Worm (Caenorhabditis elegans) whole organism, L1 larva: ENCODE results near the gene Y7A5A.9.

Experiments used
- C34B4.2 ChIP-seq: sonication (generic microtip); optimal IDR thresholded peaks from 2 replicates; lab custom pipeline; 2017; ENCODE audit warnings: mild to moderate bottlenecking, missing genetic modification characterization, missing compliant biosample characterization
- Y116A8C.19 ChIP-seq: sonication (generic microtip); optimal IDR thresholded peaks from 2 replicates; lab custom pipeline; 2016; ENCODE audit warnings: missing compliant biosample characterization, missing genetic modification characterization, borderline replicate concordance
- aha-1 ChIP-seq: fragments of 150-350 bp; optimal IDR thresholded peaks from 2 replicates; lab custom pipeline; 2014; ENCODE audit warnings: missing biosample characterization, missing genetic modification characterization
- alr-1 ChIP-seq: fragments of 200-800 bp; sonication (Bioruptor generic); optimal IDR thresholded peaks from 2 replicates; lab custom pipeline; 2018; ENCODE audit warnings: borderline replicate concordance, mild to moderate bottlenecking, missing genetic modification characterization, missing compliant biosample characterization
- blmp-1 ChIP-seq: fragments of 150-350 bp; optimal IDR thresholded peaks from 2 replicates; lab custom pipeline; 2014; ENCODE audit warnings: missing biosample characterization, missing genetic modification characterization
- ceh-8 ChIP-seq: fragments of 200-800 bp; sonication (Bioruptor generic); optimal IDR thresholded peaks from 2 replicates; lab custom pipeline; 2018; ENCODE audit warnings: mild to moderate bottlenecking, missing genetic modification characterization, moderate library complexity, missing compliant biosample characterization
- efl-1 ChIP-seq, 4 experiments: fragments of 150-350 bp; optimal IDR thresholded peaks in 3 of 4; peaks in 1 of 4; 1 replicate in 1 of 4; 2 replicates in 3 of 4; lab custom pipeline; 2014; ENCODE audit warnings: missing biosample characterization in 2 of 4, missing genetic modification characterization in 2 of 4, missing genetic modification reagents in 2 of 4
- efl-3 ChIP-seq: fragments of 200-800 bp; sonication (Bioruptor generic); optimal IDR thresholded peaks from 2 replicates; lab custom pipeline; 2018; ENCODE audit warnings: mild to moderate bottlenecking, missing genetic modification characterization, missing compliant biosample characterization
- elt-2 ChIP-seq: sonication (generic microtip); optimal IDR thresholded peaks from 2 replicates; lab custom pipeline; 2016; ENCODE audit warnings: missing genetic modification characterization, mild to moderate bottlenecking, inconsistent platforms, missing compliant biosample characterization, missing genetic modification reagents
- elt-3 ChIP-seq, 6 experiments: fragments of 150-350 bp in 1 of 6; sonication (generic microtip); optimal IDR thresholded peaks; 2 replicates each; lab custom pipeline; 2017 to 2018; ENCODE audit warnings: missing biosample characterization in 6 of 6, missing genetic modification characterization in 6 of 6, inconsistent platforms in 1 of 6
- fkh-4 ChIP-seq: sonication (generic microtip); optimal IDR thresholded peaks from 2 replicates; lab custom pipeline; 2016; ENCODE audit warnings: missing compliant biosample characterization, missing genetic modification characterization, borderline replicate concordance
- fkh-8 ChIP-seq: sonication (generic microtip); optimal IDR thresholded peaks from 2 replicates; lab custom pipeline; 2016; ENCODE audit warnings: mild to moderate bottlenecking, missing genetic modification characterization, missing compliant biosample characterization
- hlh-4 ChIP-seq: sonication (generic microtip); optimal IDR thresholded peaks from 2 replicates; lab custom pipeline; 2016; ENCODE audit warnings: mild to moderate bottlenecking, missing genetic modification characterization, missing compliant biosample characterization
- hpl-2 ChIP-seq: fragments of 150-350 bp; optimal IDR thresholded peaks from 2 replicates; lab custom pipeline; 2014; ENCODE audit warnings: missing biosample characterization, missing genetic modification reagents, missing genetic modification characterization
- irx-1 ChIP-seq: sonication (generic microtip); optimal IDR thresholded peaks from 2 replicates; lab custom pipeline; 2016; ENCODE audit warnings: missing genetic modification characterization, missing compliant biosample characterization
- lin-14 ChIP-seq: fragments of 200-800 bp; sonication (Bioruptor generic); optimal IDR thresholded peaks from 2 replicates; lab custom pipeline; 2018; ENCODE audit warnings: mild to moderate bottlenecking, missing genetic modification characterization, moderate library complexity, missing compliant biosample characterization
- lin-15B ChIP-seq: fragments of 150-350 bp; sonication (generic microtip); optimal IDR thresholded peaks from 3 replicates; lab custom pipeline; 2014; ENCODE audit warnings: missing biosample characterization, missing genetic modification characterization
- lin-35 ChIP-seq, 2 experiments: fragments of 150-350 bp; optimal IDR thresholded peaks; 2 replicates each; lab custom pipeline; 2014; ENCODE audit warnings: missing biosample characterization in 2 of 2, missing genetic modification characterization in 2 of 2, missing genetic modification reagents in 2 of 2
- lsy-2 ChIP-seq, 2 experiments: fragments of 150-350 bp; optimal IDR thresholded peaks; 2 replicates each; lab custom pipeline; 2014; ENCODE audit warnings: missing biosample characterization in 2 of 2, missing genetic modification characterization in 2 of 2
- mef-2 ChIP-seq: fragments of 150-350 bp; optimal IDR thresholded peaks from 2 replicates; lab custom pipeline; 2014; ENCODE audit warnings: missing biosample characterization, missing genetic modification characterization
- mep-1 ChIP-seq: fragments of 150-350 bp; optimal IDR thresholded peaks from 2 replicates; lab custom pipeline; 2014; ENCODE audit warnings: missing biosample characterization, missing genetic modification characterization
- nhr-20 ChIP-seq: sonication (generic microtip); optimal IDR thresholded peaks from 2 replicates; lab custom pipeline; 2016; ENCODE audit warnings: mild to moderate bottlenecking, missing genetic modification characterization, missing compliant biosample characterization
- nhr-237 ChIP-seq: fragments of 150-350 bp; optimal IDR thresholded peaks from 2 replicates; lab custom pipeline; 2014; ENCODE audit warnings: missing biosample characterization, missing genetic modification characterization
- nhr-28 ChIP-seq: fragments of 150-350 bp; optimal IDR thresholded peaks from 2 replicates; lab custom pipeline; 2014; ENCODE audit warnings: missing biosample characterization, missing genetic modification characterization
- nhr-71 ChIP-seq: sonication (generic microtip); optimal IDR thresholded peaks from 2 replicates; lab custom pipeline; 2016; ENCODE audit warnings: mild to moderate bottlenecking, missing genetic modification characterization, moderate library complexity, missing compliant biosample characterization
- nhr-76 ChIP-seq: sonication (generic microtip); optimal IDR thresholded peaks from 2 replicates; lab custom pipeline; 2017; ENCODE audit warnings: missing biosample characterization, missing genetic modification characterization
- nhr-77 ChIP-seq: fragments of 150-350 bp; optimal IDR thresholded peaks from 2 replicates; lab custom pipeline; 2014; ENCODE audit warnings: missing biosample characterization, missing genetic modification characterization
- nhr-84 ChIP-seq: sonication (generic microtip); optimal IDR thresholded peaks from 2 replicates; lab custom pipeline; 2017; ENCODE audit warnings: missing biosample characterization, missing genetic modification characterization
- nhr-85 ChIP-seq: sonication (generic microtip); peaks from one replicate; lab custom pipeline; 2016; ENCODE audit warnings: missing genetic modification characterization, inconsistent platforms, missing compliant biosample characterization
- nhr-90 ChIP-seq: sonication (generic microtip); optimal IDR thresholded peaks from 2 replicates; lab custom pipeline; 2016; ENCODE audit warnings: mild to moderate bottlenecking, missing genetic modification characterization, missing compliant biosample characterization; ENCODE audit not compliant: poor library complexity
- pax-3 ChIP-seq: fragments of 200-800 bp; sonication (Bioruptor generic); optimal IDR thresholded peaks from 2 replicates; lab custom pipeline; 2018; ENCODE audit warnings: mild to moderate bottlenecking, missing genetic modification characterization, moderate library complexity, missing compliant biosample characterization
- snu-23 ChIP-seq: sonication (generic microtip); optimal IDR thresholded peaks from 2 replicates; lab custom pipeline; 2016; ENCODE audit warnings: missing genetic modification characterization, missing compliant biosample characterization
- sox-4 ChIP-seq: sonication (generic microtip); optimal IDR thresholded peaks from 2 replicates; lab custom pipeline; 2016; ENCODE audit warnings: missing genetic modification characterization, missing compliant biosample characterization
- sptf-1 ChIP-seq: fragments of 150-350 bp; optimal IDR thresholded peaks from 2 replicates; lab custom pipeline; 2014; ENCODE audit warnings: missing biosample characterization, missing genetic modification characterization
- sup-37 ChIP-seq: fragments of 200-800 bp; sonication (Bioruptor generic); optimal IDR thresholded peaks from 2 replicates; lab custom pipeline; 2018; ENCODE audit warnings: mild to moderate bottlenecking, missing genetic modification characterization, missing compliant biosample characterization
- tlp-1 ChIP-seq: fragments of 150-350 bp; optimal IDR thresholded peaks from 2 replicates; lab custom pipeline; 2014; ENCODE audit warnings: missing biosample characterization, missing genetic modification characterization
- unc-130 ChIP-seq: fragments of 150-350 bp; optimal IDR thresholded peaks from 2 replicates; lab custom pipeline; 2017; ENCODE audit warnings: missing biosample characterization, missing genetic modification characterization, inconsistent platforms
- unc-30 ChIP-seq: sonication (generic microtip); optimal IDR thresholded peaks from 2 replicates; lab custom pipeline; 2017; ENCODE audit warnings: missing biosample characterization, missing genetic modification characterization
- unc-62 ChIP-seq: fragments of 150-350 bp; optimal IDR thresholded peaks from 2 replicates; lab custom pipeline; 2014; ENCODE audit warnings: missing biosample characterization, missing genetic modification reagents, missing genetic modification characterization
- unc-98 ChIP-seq: fragments of 200-800 bp; sonication (Bioruptor generic); IDR thresholded peaks from 2 replicates; pipeline ENCODE4 v1.3.6; 2022; ENCODE audit warnings: missing genetic modification characterization, missing compliant biosample characterization
- xbp-1 ChIP-seq: sonication (generic microtip); optimal IDR thresholded peaks from 2 replicates; lab custom pipeline; 2016; ENCODE audit warnings: missing genetic modification characterization, missing compliant biosample characterization
- zag-1 ChIP-seq: fragments of 150-350 bp; optimal IDR thresholded peaks from 2 replicates; lab custom pipeline; 2014; ENCODE audit warnings: missing biosample characterization, missing genetic modification characterization
- zip-4 ChIP-seq: fragments of 200-800 bp; sonication (Bioruptor generic); optimal IDR thresholded peaks from 2 replicates; lab custom pipeline; 2018; ENCODE audit warnings: mild to moderate bottlenecking, missing genetic modification characterization, moderate library complexity, missing compliant biosample characterization

The Y7A5A.9 gene

DNA sequence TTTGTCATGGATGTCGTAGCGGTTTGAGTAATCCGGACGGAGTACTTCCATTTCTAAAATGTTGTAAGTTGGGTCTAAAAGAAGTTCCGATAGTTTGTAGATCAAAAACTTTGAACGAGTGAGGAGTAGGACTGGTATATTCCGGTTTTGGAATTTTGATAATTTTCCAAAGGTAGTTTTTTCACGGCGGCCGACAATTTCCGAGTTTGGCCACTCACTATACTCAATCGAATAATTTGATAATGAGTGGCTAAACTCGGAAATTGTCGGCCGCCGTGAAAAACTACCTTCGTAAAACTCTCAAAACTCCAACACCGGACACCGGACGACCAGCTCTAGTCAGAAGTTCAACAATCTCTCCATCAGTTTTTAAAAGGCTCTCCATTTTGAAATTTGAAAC lies 17.4 kb downstream of the Y7A5A.9 start:
- TF ChIP-seq blmp-1 (tag; lab: Kevin White, UChicago) (no peak), sox-4 (tag; lab: Kevin White, UChicago) (no peak), irx-1 (tag; lab: Kevin White, UChicago) (no peak), hpl-2 (GFP tag; lab: Kevin White, UChicago) (no peak), nhr-28 (tag; lab: Kevin White, UChicago) (no peak), mef-2 (tag; lab: Kevin White, UChicago) (no peak)

DNA sequence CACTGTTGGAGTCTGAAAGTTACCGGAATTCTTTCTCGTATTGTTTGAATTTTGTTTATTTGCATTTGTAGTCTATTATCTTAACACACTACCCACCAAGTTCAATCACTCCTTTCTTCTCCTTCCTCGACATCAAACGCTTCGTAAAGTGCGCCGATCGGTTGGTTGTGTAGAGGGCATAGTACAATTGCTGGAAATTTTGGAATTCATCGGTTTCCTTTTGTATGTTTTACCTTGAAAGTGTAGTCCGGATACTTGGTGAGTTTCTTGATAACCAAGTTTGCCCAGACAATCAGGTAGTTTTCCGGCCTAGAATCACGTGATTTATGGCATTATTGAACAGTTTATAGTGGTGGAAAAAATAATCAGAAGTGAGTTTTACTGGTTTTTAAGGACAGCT lies 19.6 kb downstream of the Y7A5A.9 start:
- TF ChIP-seq elt-2 (tag; lab: Kevin White, UChicago): peak; percentile 48
- peak in 1 of 2 experiments; percentile 15 for TF ChIP-seq lin-35 (GFP tag; optimal IDR thresholded peaks at IDR 0.05; lab: Kevin White, UChicago)
- TF ChIP-seq tlp-1 (tag; lab: Kevin White, UChicago): no peak

DNA sequence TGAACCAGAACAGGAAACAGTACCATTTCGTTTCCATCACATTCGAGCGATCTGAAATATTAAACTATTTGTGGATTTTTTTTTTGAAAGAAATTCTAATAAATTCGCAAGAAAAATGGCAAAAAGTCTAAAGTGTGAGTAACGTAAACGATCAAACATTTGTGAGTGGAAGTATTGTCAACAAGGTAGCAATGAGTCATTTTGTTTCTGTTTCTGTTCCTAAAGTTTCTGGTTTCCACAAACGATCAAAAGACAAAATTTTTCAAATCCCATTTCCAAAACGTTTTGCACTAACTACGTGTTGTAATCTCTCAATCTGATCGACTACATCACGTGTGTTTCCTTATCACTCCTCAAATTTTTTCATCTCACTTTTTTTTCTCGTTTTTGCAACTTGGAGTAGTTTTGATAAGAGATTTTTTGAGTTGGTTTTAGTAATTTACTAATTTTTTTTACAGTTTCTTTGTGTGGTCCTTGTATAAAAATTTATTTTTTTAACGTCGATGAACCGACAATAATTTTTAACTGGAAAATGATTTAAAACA lies 20.6 kb downstream of the Y7A5A.9 start, which contains the start of gene F59F4.3:
Gene F59F4.3, minus strand, starts transcription at position 51 of the 545 bp plus-strand sequence.
- TF ChIP-seq blmp-1 (tag; lab: Kevin White, UChicago) (peak; percentile 66), nhr-20 (tag; lab: Kevin White, UChicago) (peak; percentile 19), unc-130 (no peak), elt-2 (tag; lab: Kevin White, UChicago) (peak; percentile 54), lin-35 (GFP tag; optimal IDR thresholded peaks at IDR 0.05; lab: Kevin White, UChicago) (peak in 1 of 2 experiments; percentile 29), lsy-2 (tag; optimal IDR thresholded peaks at IDR 0.05; lab: Kevin White, UChicago) (peak in 1 of 2 experiments; percentile 38), efl-1 (optimal IDR thresholded peaks at IDR 0.05; lab: Kevin White, UChicago) (no peak), efl-1 (GFP tag; optimal IDR thresholded peaks at IDR 0.05 in 1 of 2; lab: Kevin White, UChicago) (peak in 1 of 2 experiments; percentile 41), elt-3 (tag; optimal IDR thresholded peaks at IDR 0.05; lab: Kevin White, UChicago) (peak in 1 of 6 experiments; percentile 69), nhr-71 (tag; lab: Kevin White, UChicago) (peak; percentile 8), mep-1 (tag; lab: Kevin White, UChicago) (no peak), nhr-84 (tag; lab: Kevin White, UChicago) (no peak)

DNA sequence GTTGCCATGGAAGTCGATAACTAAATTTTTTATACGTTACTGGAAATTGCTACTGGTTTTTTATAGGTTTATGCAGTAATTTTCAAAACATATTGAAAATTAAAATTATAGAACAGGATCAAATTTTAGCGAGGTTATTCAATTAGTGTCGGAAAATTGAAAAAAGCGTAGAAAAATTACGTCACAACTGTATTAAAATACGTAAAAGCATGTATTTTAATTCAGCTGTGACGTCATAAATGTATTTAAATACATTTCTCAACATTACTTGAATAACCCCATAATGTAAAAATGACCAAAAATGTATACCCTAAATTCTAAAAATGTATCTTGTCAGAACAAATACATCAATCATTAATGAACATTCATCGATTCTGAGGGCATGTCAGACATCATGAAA lies 21.9 kb downstream of the Y7A5A.9 start:
- TF ChIP-seq pax-3 (tag; lab: Kevin White, UChicago): no peak
- no peak for TF ChIP-seq lin-15B (tag; lab: Kevin White, UChicago)
- TF ChIP-seq elt-2 (tag; lab: Kevin White, UChicago): no peak
- no peak for TF ChIP-seq unc-30 (tag; lab: Kevin White, UChicago)
- TF ChIP-seq sup-37 (GFP tag; lab: Kevin White, UChicago): no peak
- no peak for TF ChIP-seq hlh-4
- no peak for TF ChIP-seq aha-1 (tag; lab: Kevin White, UChicago)
- no peak for TF ChIP-seq nhr-76
- no peak for TF ChIP-seq alr-1 (tag; lab: Kevin White, UChicago)
- TF ChIP-seq lin-14: no peak
- TF ChIP-seq nhr-237 (tag; lab: Kevin White, UChicago): no peak
- no peak for TF ChIP-seq nhr-77 (tag; lab: Kevin White, UChicago)
- TF ChIP-seq fkh-4 (tag; lab: Kevin White, UChicago): no peak
- TF ChIP-seq, all 84 proteins: peak for 0

DNA sequence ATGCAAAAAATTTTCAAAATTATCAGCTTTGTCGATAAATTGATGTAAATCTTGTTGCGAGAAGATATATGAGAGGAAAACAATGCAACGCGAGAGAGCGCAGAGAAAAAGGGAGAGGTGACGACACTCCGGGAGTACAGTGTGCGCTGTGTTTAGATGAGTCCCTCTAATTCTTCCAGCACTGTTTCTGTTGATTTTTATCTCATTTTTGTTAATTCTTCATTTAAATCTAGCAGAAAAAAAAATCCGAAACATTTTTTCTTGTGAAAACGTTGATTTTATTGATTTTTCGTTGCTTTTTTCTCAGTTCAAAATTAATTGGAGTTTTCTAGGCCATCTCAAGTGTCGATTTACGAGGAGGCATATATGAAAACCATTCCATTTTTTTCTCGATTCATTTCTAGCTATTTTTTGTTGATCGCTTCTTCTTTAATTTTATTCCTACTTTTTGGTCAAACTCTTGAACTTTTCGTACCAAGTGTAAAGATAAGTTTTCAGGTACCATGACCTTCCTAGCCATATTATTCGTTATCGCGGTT lies 22.5 kb downstream of the Y7A5A.9 start, which contains the start of gene acl-1:
Gene acl-1, plus strand, starts transcription at position 489 of the 539 bp plus-strand sequence.
- TF ChIP-seq unc-98 (peak; percentile 32; the same call in 1 of the 2 replicates), zip-4 (GFP tag; lab: Kevin White, UChicago) (peak; percentile 75), C34B4.2 (no peak), sptf-1 (no peak), snu-23 (peak; percentile 95), nhr-90 (tag; lab: Kevin White, UChicago) (peak; percentile 93), efl-3 (GFP tag; lab: Kevin White, UChicago) (peak; percentile 16), lin-15B (tag; lab: Kevin White, UChicago) (peak; percentile 36), xbp-1 (tag; lab: Kevin White, UChicago) (peak; percentile 90), zag-1 (no peak), hpl-2 (GFP tag; lab: Kevin White, UChicago) (no peak), mef-2 (tag; lab: Kevin White, UChicago) (no peak), nhr-85 (tag; lab: Kevin White, UChicago) (peak; percentile 96), fkh-8 (tag; lab: Kevin White, UChicago) (peak; percentile 86), ceh-8 (GFP tag; lab: Kevin White, UChicago) (peak; percentile 51), unc-62 (GFP tag; lab: Kevin White, UChicago) (no peak), elt-2 (tag; lab: Kevin White, UChicago) (peak; percentile 60), mep-1 (tag; lab: Kevin White, UChicago) (peak; percentile 77), Y116A8C.19 (tag; lab: Kevin White, UChicago) (peak; percentile 49)
